Worm (Caenorhabditis elegans): ENCODE results near the gene F36H5.18.

DNA sequence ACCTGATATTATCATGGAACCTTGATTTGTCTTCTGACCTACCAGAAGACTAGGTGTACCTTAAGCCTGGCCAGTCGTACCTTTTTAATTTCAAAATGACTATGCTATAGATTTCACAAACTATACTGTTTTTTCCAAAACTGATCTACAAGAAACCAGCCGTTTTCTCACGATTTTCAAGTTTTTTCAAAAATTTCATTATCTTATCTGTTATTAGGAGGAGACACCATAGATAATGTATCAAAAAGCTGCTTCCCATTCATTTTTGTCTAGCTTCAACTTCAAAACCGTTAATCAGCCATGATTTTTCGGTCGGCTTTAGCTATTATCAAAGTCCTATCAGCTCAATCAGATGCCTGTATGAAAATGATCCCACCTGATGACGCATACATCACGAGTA lies 17.2 kb upstream of the F36H5.18 start, which contains the start of gene F36H5.12:
- TF ChIP-seq W03F9.2 (tag; optimal IDR thresholded peaks at IDR 0.05) (no peak), dao-5 (tag; optimal IDR thresholded peaks at IDR 0.05) (no peak), him-1 (tag; optimal IDR thresholded peaks at IDR 0.05) (no peak)
